Worm (Caenorhabditis elegans): ENCODE data around the gene ZK105.13.

DNA sequence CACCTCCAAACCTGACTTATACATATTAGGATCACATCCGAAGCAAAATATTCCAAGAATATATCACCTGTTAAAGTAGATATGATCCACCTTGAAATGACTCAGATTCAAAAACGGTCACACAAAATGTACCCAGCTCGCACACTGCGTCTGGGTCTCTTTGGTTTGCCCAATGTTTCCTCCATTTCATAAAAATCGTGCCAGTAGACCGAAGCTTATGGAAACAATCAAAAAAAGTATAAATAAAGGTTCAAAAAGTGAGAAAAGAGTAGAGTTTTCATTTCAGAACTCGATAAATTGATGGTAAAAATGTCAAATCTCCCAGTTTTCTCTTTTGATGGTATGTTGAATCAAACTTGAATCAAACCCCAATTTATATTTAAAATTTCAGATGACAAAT, 24.7 kb upstream of the ZK105.13 start, which contains the start of gene srr-9:
- TF ChIP-seq ceh-14 (tag; optimal IDR thresholded peaks at IDR 0.05) (no peak), ama-1 (optimal IDR thresholded peaks at IDR 0.05) (no peak), pqm-1 (tag; optimal IDR thresholded peaks at IDR 0.05) (no peak), ceh-22 (tag; optimal IDR thresholded peaks at IDR 0.05) (no peak), T23F11.4 (GFP tag; optimal IDR thresholded peaks at IDR 0.05) (no peak), tbx-2 (tag; optimal IDR thresholded peaks at IDR 0.05) (no peak), pag-3 (tag; optimal IDR thresholded peaks at IDR 0.05; ENCODE audit: borderline replicate concordance) (no peak), lin-11 (tag; optimal IDR thresholded peaks at IDR 0.05) (no peak)
